6 worm cellular contexts compared by ENCODE assay signal in the genomic region with DNA sequence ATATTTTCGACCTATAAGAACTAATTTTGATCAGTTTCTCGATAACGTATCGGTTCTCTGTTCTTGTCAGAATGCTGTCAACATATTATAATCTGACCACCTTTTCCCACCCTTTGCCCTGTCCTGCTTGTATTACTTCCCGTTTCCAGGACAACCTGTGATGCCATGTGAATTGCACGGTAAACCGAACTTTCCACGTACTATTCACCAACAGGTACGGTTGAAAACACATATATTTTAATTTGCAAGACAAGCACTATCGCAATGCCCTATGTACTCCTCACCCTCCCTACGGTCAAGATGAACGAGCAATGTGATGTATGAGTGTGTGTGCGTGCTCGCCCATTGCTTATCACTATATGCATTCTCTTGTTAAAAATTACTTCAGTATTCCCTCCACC.
TF ChIP-seq lines count a peak whose summit lies in the region.

No protein-coding gene starts in this region.

TF ChIP-seq in whole organism, L1 larva, 84 proteins besides CTCF, POLR2A, EP300 and RAD21:
- TF ChIP-seq tlp-1 (tag; optimal IDR thresholded peaks at IDR 0.05; lab: Kevin White, UChicago) (no peak), elt-2 (tag; optimal IDR thresholded peaks at IDR 0.05; lab: Kevin White, UChicago) (peak; percentile 71), efl-1 (optimal IDR thresholded peaks at IDR 0.05; lab: Kevin White, UChicago) (no peak), efl-1 (GFP tag; optimal IDR thresholded peaks at IDR 0.05 in 1 of 2; lab: Kevin White, UChicago) (peak in 1 of 2 experiments; percentile 82), C04F5.9 (tag; optimal IDR thresholded peaks at IDR 0.05; lab: Kevin White, UChicago) (no peak), jun-1 (tag; optimal IDR thresholded peaks at IDR 0.05; lab: Kevin White, UChicago) (peak; percentile 11), nhr-90 (tag; optimal IDR thresholded peaks at IDR 0.05; lab: Kevin White, UChicago; ENCODE audit: poor library complexity) (no peak)

TF ChIP-seq in whole organism, L2 larva, 48 proteins besides CTCF, POLR2A, EP300 and RAD21:
- TF ChIP-seq dmd-4 (tag; optimal IDR thresholded peaks at IDR 0.05; lab: Kevin White, UChicago) (no peak), nhr-237 (tag; optimal IDR thresholded peaks at IDR 0.05; lab: Kevin White, UChicago) (no peak), sma-9 (GFP tag; optimal IDR thresholded peaks at IDR 0.05; lab: Kevin White, UChicago) (peak; percentile 32), sma-9 (tag; optimal IDR thresholded peaks at IDR 0.05; lab: Kevin White, UChicago) (no peak), crh-2 (tag; optimal IDR thresholded peaks at IDR 0.05; lab: Kevin White, UChicago) (no peak), snpc-4 (tag; optimal IDR thresholded peaks at IDR 0.05; lab: Kevin White, UChicago) (no peak), fos-1 (tag; optimal IDR thresholded peaks at IDR 0.05; lab: Kevin White, UChicago) (peak; percentile 65), ceh-82 (tag; optimal IDR thresholded peaks at IDR 0.05; lab: Kevin White, UChicago) (no peak)

TF ChIP-seq in whole organism, L3 larva, 47 proteins besides CTCF, POLR2A, EP300 and RAD21:
- TF ChIP-seq nfya-1 (tag; optimal IDR thresholded peaks at IDR 0.05; lab: Kevin White, UChicago; ENCODE audit: insufficient read depth) (no peak), nhr-23 (tag; optimal IDR thresholded peaks at IDR 0.05; lab: Kevin White, UChicago) (no peak), jun-1 (tag; optimal IDR thresholded peaks at IDR 0.05; lab: Kevin White, UChicago) (peak; percentile 40), pqm-1 (tag; optimal IDR thresholded peaks at IDR 0.05; lab: Kevin White, UChicago) (peak; percentile 74), mml-1 (tag; optimal IDR thresholded peaks at IDR 0.05; lab: Kevin White, UChicago) (no peak), fos-1 (tag; optimal IDR thresholded peaks at IDR 0.05; lab: Kevin White, UChicago) (no peak), eor-1 (tag; optimal IDR thresholded peaks at IDR 0.05; lab: Kevin White, UChicago) (no peak), mdl-1 (tag; optimal IDR thresholded peaks at IDR 0.05; lab: Kevin White, UChicago) (no peak), elt-2 (tag; optimal IDR thresholded peaks at IDR 0.05; lab: Kevin White, UChicago) (peak; percentile 92)

TF ChIP-seq in whole organism, L4 larva, 104 proteins besides CTCF, POLR2A, EP300 and RAD21 (continues in another document):
- TF ChIP-seq ceh-32 (tag; optimal IDR thresholded peaks at IDR 0.05; lab: Kevin White, UChicago; ENCODE audit: poor library complexity) = no peak
- TF ChIP-seq madf-9 (GFP tag; conservative IDR thresholded peaks at IDR 0.05; lab: Robert Waterston, UW) = no peak
- no peak for TF ChIP-seq ztf-11 (tag; optimal IDR thresholded peaks at IDR 0.05; lab: Kevin White, UChicago)
- TF ChIP-seq Y5F2A.4 (GFP tag; optimal IDR thresholded peaks at IDR 0.05; lab: Kevin White, UChicago) = no peak
- no peak for TF ChIP-seq daf-12 (tag; optimal IDR thresholded peaks at IDR 0.05; lab: Kevin White, UChicago)
- no peak for TF ChIP-seq skn-1 (tag; optimal IDR thresholded peaks at IDR 0.05; lab: Kevin White, UChicago)
- peak; percentile 77 for TF ChIP-seq nhr-48 (tag; optimal IDR thresholded peaks at IDR 0.05; lab: Kevin White, UChicago)
- TF ChIP-seq lin-39 (tag; optimal IDR thresholded peaks at IDR 0.05; lab: Kevin White, UChicago) = no peak
- no peak for TF ChIP-seq mes-2 (tag; optimal IDR thresholded peaks at IDR 0.05; lab: Kevin White, UChicago; ENCODE audit: poor library complexity, severe bottlenecking)
- no peak for TF ChIP-seq ZK546.5 (tag; optimal IDR thresholded peaks at IDR 0.05; lab: Kevin White, UChicago)
- TF ChIP-seq dmd-8 (GFP tag; IDR thresholded peaks at IDR 0.05; lab: Robert Waterston, UW) = no peak
- TF ChIP-seq nhr-41 (GFP tag; IDR thresholded peaks at IDR 0.05; lab: Robert Waterston, UW) = peak; percentile 69; the same call in 1 of the 2 replicates
- TF ChIP-seq lin-13 (GFP tag; optimal IDR thresholded peaks at IDR 0.05; lab: Kevin White, UChicago) = no peak
- no peak for TF ChIP-seq nhr-237 (tag; optimal IDR thresholded peaks at IDR 0.05; lab: Kevin White, UChicago)
- TF ChIP-seq nhr-28 (tag; optimal IDR thresholded peaks at IDR 0.05; lab: Kevin White, UChicago) = peak; percentile 64
- TF ChIP-seq ceh-62 (tag; optimal IDR thresholded peaks at IDR 0.05; lab: Kevin White, UChicago) = no peak
- no peak for TF ChIP-seq snpc-4 (tag; optimal IDR thresholded peaks at IDR 0.05; lab: Kevin White, UChicago)
- no peak for TF ChIP-seq tag-97 (GFP tag; IDR thresholded peaks at IDR 0.05; lab: Robert Waterston, UW)
- TF ChIP-seq D1046.2 (GFP tag; IDR thresholded peaks at IDR 0.05; lab: Robert Waterston, UW) = no peak
- no peak for TF ChIP-seq hlh-30 (tag; optimal IDR thresholded peaks at IDR 0.05; lab: Kevin White, UChicago; ENCODE audit: insufficient read depth)
- TF ChIP-seq F26F4.8 (GFP tag; conservative IDR thresholded peaks at IDR 0.05; lab: Robert Waterston, UW) = no peak
- TF ChIP-seq fos-1 (tag; optimal IDR thresholded peaks at IDR 0.05; lab: Kevin White, UChicago) = no peak

TF ChIP-seq in whole organism, late embryonic, 69 proteins besides CTCF, POLR2A, EP300 and RAD21:
- no peak for TF ChIP-seq ref-2 (tag; optimal IDR thresholded peaks at IDR 0.05; lab: Kevin White, UChicago)
- peak; percentile 84 for TF ChIP-seq elt-2 (tag; optimal IDR thresholded peaks at IDR 0.05; lab: Kevin White, UChicago)

TF ChIP-seq in whole organism, young adult, 124 proteins besides CTCF, POLR2A, EP300 and RAD21:
- TF ChIP-seq die-1 (tag; optimal IDR thresholded peaks at IDR 0.05; lab: Kevin White, UChicago) (no peak), hrde-1 (tag; optimal IDR thresholded peaks at IDR 0.05; lab: Kevin White, UChicago; ENCODE audit: borderline replicate concordance) (no peak), dox-1 (GFP tag; IDR thresholded peaks at IDR 0.05; lab: Robert Waterston, UW) (peak; percentile 60), lin-35 (GFP tag; optimal IDR thresholded peaks at IDR 0.05; lab: Kevin White, UChicago) (no peak), T26A5.8 (tag; optimal IDR thresholded peaks at IDR 0.05; lab: Kevin White, UChicago) (no peak), lin-40 (tag; optimal IDR thresholded peaks at IDR 0.05; lab: Kevin White, UChicago) (peak; percentile 4), ceh-27 (GFP tag; optimal IDR thresholded peaks at IDR 0.05; lab: Kevin White, UChicago) (no peak), mes-4 (tag; optimal IDR thresholded peaks at IDR 0.05; lab: Kevin White, UChicago) (no peak), hlh-12 (tag; optimal IDR thresholded peaks at IDR 0.05; lab: Kevin White, UChicago) (no peak), atf-7 (tag; optimal IDR thresholded peaks at IDR 0.05; lab: Kevin White, UChicago) (peak; percentile 69), nhr-80 (tag; optimal IDR thresholded peaks at IDR 0.05; lab: Kevin White, UChicago) (peak; percentile 99), madf-10 (tag; optimal IDR thresholded peaks at IDR 0.05; lab: Kevin White, UChicago) (peak; percentile 13), madf-8 (GFP tag; conservative IDR thresholded peaks at IDR 0.05; lab: Robert Waterston, UW) (no peak), attf-5 (GFP tag; optimal IDR thresholded peaks at IDR 0.05; lab: Kevin White, UChicago) (no peak), tbp1 (GFP tag; optimal IDR thresholded peaks at IDR 0.05; lab: Kevin White, UChicago) (peak; percentile 2), ekl-4 (GFP tag; IDR thresholded peaks at IDR 0.05; lab: Robert Waterston, UW) (no peak), ceh-58 (GFP tag; IDR thresholded peaks at IDR 0.05; lab: Robert Waterston, UW) (no peak), ztf-22 (GFP tag; optimal IDR thresholded peaks at IDR 0.05; lab: Kevin White, UChicago) (peak; percentile 89), F22D6.2 (tag; optimal IDR thresholded peaks at IDR 0.05; lab: Kevin White, UChicago) (peak; percentile 8), nfyb-1 (GFP tag; IDR thresholded peaks at IDR 0.05; lab: Robert Waterston, UW) (no peak), aptf-2 (GFP tag; conservative IDR thresholded peaks at IDR 0.05; lab: Robert Waterston, UW) (no peak), K11D2.4 (GFP tag; IDR thresholded peaks at IDR 0.05; lab: Robert Waterston, UW) (no peak), mxl-1 (tag; optimal IDR thresholded peaks at IDR 0.05; lab: Kevin White, UChicago) (no peak), let-607 (tag; optimal IDR thresholded peaks at IDR 0.05; lab: Kevin White, UChicago) (peak in 1 of 2 experiments; percentile 74), cebp-1 (GFP tag; IDR thresholded peaks at IDR 0.05; lab: Robert Waterston, UW) (no peak), cebp-1 (tag; optimal IDR thresholded peaks at IDR 0.05; lab: Kevin White, UChicago) (peak; percentile 22), Y95B8A.8 (GFP tag; IDR thresholded peaks at IDR 0.05; lab: Robert Waterston, UW) (no peak), unc-62 (GFP tag; optimal IDR thresholded peaks at IDR 0.05; lab: Kevin White, UChicago) (peak; percentile 35), nhr-90 (tag; optimal IDR thresholded peaks at IDR 0.05; lab: Kevin White, UChicago) (peak; percentile 62), ztf-25 (GFP tag; IDR thresholded peaks at IDR 0.05; lab: Robert Waterston, UW) (no peak), pbrm-1 (GFP tag; IDR thresholded peaks at IDR 0.05; lab: Robert Waterston, UW) (0 out of 2 replicates have a peak, but pooled peaks have one; percentile 7), ets-4 (GFP tag; optimal IDR thresholded peaks at IDR 0.05; lab: Kevin White, UChicago) (peak; percentile 73), B0261.1 (tag; optimal IDR thresholded peaks at IDR 0.05; lab: Kevin White, UChicago) (no peak), B0019.2 (GFP tag; conservative IDR thresholded peaks at IDR 0.05; lab: Robert Waterston, UW) (no peak), F57C9.4 (tag; optimal IDR thresholded peaks at IDR 0.05; lab: Kevin White, UChicago) (no peak), lsl-1 (GFP tag; optimal IDR thresholded peaks at IDR 0.05; lab: Kevin White, UChicago) (no peak), mel-28 (tag; optimal IDR thresholded peaks at IDR 0.05; lab: Kevin White, UChicago; ENCODE audit: borderline replicate concordance) (no peak)
